Fruit fly (Drosophila melanogaster): ENCODE measurements around the gene RpS19a.

- TF ChIP-seq CG15073 (GFP tag; optimal IDR thresholded peaks at IDR 0.05): no peak
- no peak for TF ChIP-seq Bgb (GFP tag; IDR thresholded peaks at IDR 0.05; ENCODE audit: partially characterized antibody)
- no peak for TF ChIP-seq Oli (tag; optimal IDR thresholded peaks at IDR 0.05)
- no peak for TF ChIP-seq CG1647 (GFP tag; optimal IDR thresholded peaks at IDR 0.05)
- no peak for TF ChIP-seq CG3407 (GFP tag; optimal IDR thresholded peaks at IDR 0.05)
- no peak for TF ChIP-seq CG6854 (GFP tag; optimal IDR thresholded peaks at IDR 0.05)
- TF ChIP-seq ind (GFP tag; optimal IDR thresholded peaks at IDR 0.05): no peak
- no peak for TF ChIP-seq CG3163 (GFP tag; optimal IDR thresholded peaks at IDR 0.05)
Observed at dm6 chrX:16618724-16619123, 19.0 kb upstream of the RpS19a start.
